Fruit fly (Drosophila melanogaster) whole organism, embryonic: ENCODE measurements around the gene CG11249.

Experiments used
- Aef1 ChIP-seq: fragments of 200-800 bp; sonication (Bioruptor generic); IDR thresholded peaks from 3 replicates; pipeline ENCODE4 v1.3.6; 2022; ENCODE audit warnings: missing biosample characterization, missing genetic modification characterization
- CG12104 ChIP-seq: fragments of 200-800 bp; sonication (Bioruptor generic); optimal IDR thresholded peaks from 3 replicates; lab custom pipeline; 2016; ENCODE audit warnings: missing biosample characterization, missing genetic modification characterization
- CG33557 ChIP-seq: fragments of 200-800 bp; sonication (Bioruptor generic); optimal IDR thresholded peaks from 2 replicates; lab custom pipeline; 2019; ENCODE audit warnings: missing biosample characterization, mild to moderate bottlenecking, missing genetic modification characterization, moderate library complexity
- CG7963 ChIP-seq: fragments of 200-800 bp; sonication (Bioruptor generic); IDR thresholded peaks from 3 replicates; pipeline ENCODE4 v1.3.6; 2022; ENCODE audit warnings: missing biosample characterization, missing genetic modification characterization; ENCODE audit not compliant: partially characterized antibody
- Trl ChIP-seq, 3 experiments: fragments of >200 bp in 2 of 3; fragments of 200-800 bp in 1 of 3; sonication (Bioruptor generic) in 1 of 3; optimal IDR thresholded peaks; 2 replicates in 1 of 3; 3 replicates in 2 of 3; lab custom pipeline; 2016 to 2017; ENCODE audit warnings: missing biosample characterization in 1 of 3, missing genetic modification characterization in 1 of 3
- pho ChIP-seq: fragments of 200-800 bp; sonication (Bioruptor generic); optimal IDR thresholded peaks from 2 replicates; lab custom pipeline; 2016; ENCODE audit warnings: missing biosample characterization, missing genetic modification characterization
- wor ChIP-seq: fragments of 200-800 bp; sonication (Bioruptor generic); IDR thresholded peaks from 2 replicates; pipeline ENCODE4 v1.3.6; 2022; ENCODE audit warnings: missing biosample characterization, missing genetic modification characterization

dm6 chr3L:21706144-21706926 lies 34.4 kb downstream of the CG11249 start, which contains the start of gene CG32447:
- TF ChIP-seq CG7963 (GFP tag; lab: Robert Waterston, UW) (no peak), wor (GFP tag; lab: Robert Waterston, UW) (no peak), Aef1 (GFP tag; lab: Robert Waterston, UW) (no peak), CG33557 (GFP tag; lab: Kevin White, UChicago) (no peak), Trl (optimal IDR thresholded peaks at IDR 0.05; lab: Kevin White, UChicago) (no peak), Trl (GFP tag; optimal IDR thresholded peaks at IDR 0.05; lab: Kevin White, UChicago) (no peak), CG12104 (GFP tag; lab: Kevin White, UChicago) (no peak), pho (GFP tag; lab: Kevin White, UChicago) (no peak)
